Worm (Caenorhabditis elegans) whole organism, L4/young adult: Measurements from ENCODE around the gene mob-4.

Experiments
- W03F9.2 ChIP-seq: fragments of 150-350 bp; optimal IDR thresholded peaks from 2 replicates; lab custom pipeline; 2014; ENCODE audit warnings: missing biosample characterization, missing genetic modification characterization
- dao-5 ChIP-seq: sonication (generic microtip); optimal IDR thresholded peaks from 2 replicates; lab custom pipeline; 2016; ENCODE audit warnings: missing genotype, missing genetic modification characterization, moderate library complexity, missing compliant biosample characterization
- him-1 ChIP-seq: sonication (generic microtip); optimal IDR thresholded peaks from 2 replicates; lab custom pipeline; 2016; ENCODE audit warnings: missing genotype, missing genetic modification reagents, missing genetic modification characterization, missing compliant biosample characterization

DNA sequence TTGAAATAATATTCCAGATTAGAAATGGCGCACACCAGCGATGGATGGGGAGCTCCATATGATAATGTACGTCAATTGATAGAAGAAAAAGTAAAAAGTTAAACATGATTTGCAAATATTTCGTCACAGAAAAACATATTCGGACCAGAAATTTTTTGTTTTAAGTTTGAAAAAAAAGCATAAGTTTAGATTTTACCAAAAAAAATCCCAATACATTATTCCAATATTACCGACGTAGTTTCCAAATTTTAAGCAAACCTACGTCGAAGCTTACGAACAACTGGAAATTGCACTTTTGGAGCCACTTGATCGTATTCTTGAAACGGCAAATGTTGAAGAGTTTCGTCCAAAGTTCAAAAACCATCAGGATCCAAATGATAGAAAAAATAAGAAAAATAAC is 7.7 kb downstream of the mob-4 start, which contains the start of gene henn-1:
- TF ChIP-seq W03F9.2 (tag; lab: Kevin White, UChicago) (no peak), him-1 (no peak), dao-5 (tag; lab: Kevin White, UChicago) (no peak)
